Worm (Caenorhabditis elegans) whole organism, mixed stage, embryonic: Measurements from ENCODE around the gene F53F1.2.

Experiments used
- blmp-1 ChIP-seq: fragments of 150-350 bp; optimal IDR thresholded peaks from 2 replicates; lab custom pipeline; 2014; ENCODE audit warnings: missing biosample characterization, missing genetic modification characterization
- ces-1 ChIP-seq: fragments of 150-350 bp; optimal IDR thresholded peaks from 2 replicates; lab custom pipeline; 2014; ENCODE audit warnings: missing biosample characterization, missing genetic modification reagents, missing genetic modification characterization
- flh-1 ChIP-seq: fragments of 200-800 bp; sonication (Bioruptor generic); optimal IDR thresholded peaks from 2 replicates; lab custom pipeline; 2018; ENCODE audit warnings: mild to moderate bottlenecking, missing genetic modification characterization, moderate library complexity, missing compliant biosample characterization
- lsy-2 ChIP-seq: fragments of 150-350 bp; optimal IDR thresholded peaks from 2 replicates; lab custom pipeline; 2014; ENCODE audit warnings: missing biosample characterization, missing genetic modification characterization
- nhr-12 ChIP-seq: fragments of 150-350 bp; optimal IDR thresholded peaks from 2 replicates; lab custom pipeline; 2014; ENCODE audit warnings: missing biosample characterization, missing genetic modification characterization
- nhr-28 ChIP-seq: fragments of 150-350 bp; optimal IDR thresholded peaks from 2 replicates; lab custom pipeline; 2014; ENCODE audit warnings: missing biosample characterization, missing genetic modification characterization
- nhr-76 ChIP-seq: sonication (generic microtip); optimal IDR thresholded peaks from 2 replicates; lab custom pipeline; 2017; ENCODE audit warnings: missing biosample characterization, missing genetic modification characterization
- pha-4 ChIP-seq: fragments of 150-350 bp; optimal IDR thresholded peaks from 2 replicates; lab custom pipeline; 2018; ENCODE audit warnings: missing biosample characterization, missing genetic modification reagents, missing genetic modification characterization
- snpc-4 ChIP-seq: fragments of 150-350 bp; optimal IDR thresholded peaks from 2 replicates; lab custom pipeline; 2014; ENCODE audit warnings: missing biosample characterization, missing genetic modification characterization
- unc-62 ChIP-seq: fragments of 150-350 bp; optimal IDR thresholded peaks from 2 replicates; lab custom pipeline; 2014; ENCODE audit warnings: missing biosample characterization, missing genetic modification reagents, missing genetic modification characterization
- ztf-11 ChIP-seq: fragments of 150-350 bp; optimal IDR thresholded peaks from 2 replicates; lab custom pipeline; 2014; ENCODE audit warnings: missing biosample characterization, missing genetic modification characterization

ce11 chrV:13367024-13367423 lies 39.6 kb upstream of the F53F1.2 start, which contains the start of gene srx-125:
- no peak for TF ChIP-seq unc-62
- TF ChIP-seq blmp-1, result no peak
- no peak for TF ChIP-seq nhr-28
- no peak for TF ChIP-seq snpc-4 (tag; lab: Kevin White, UChicago)
- no peak for TF ChIP-seq flh-1
- TF ChIP-seq ztf-11 (tag; lab: Kevin White, UChicago), result no peak
- TF ChIP-seq pha-4 (tag; lab: Kevin White, UChicago), result no peak
- TF ChIP-seq ces-1, result no peak
- TF ChIP-seq nhr-12, result no peak
- no peak for TF ChIP-seq nhr-76 (tag; lab: Kevin White, UChicago)
- no peak for TF ChIP-seq lsy-2
